Worm (Caenorhabditis elegans): ENCODE results near the gene phf-33.

Gene phf-33

DNA sequence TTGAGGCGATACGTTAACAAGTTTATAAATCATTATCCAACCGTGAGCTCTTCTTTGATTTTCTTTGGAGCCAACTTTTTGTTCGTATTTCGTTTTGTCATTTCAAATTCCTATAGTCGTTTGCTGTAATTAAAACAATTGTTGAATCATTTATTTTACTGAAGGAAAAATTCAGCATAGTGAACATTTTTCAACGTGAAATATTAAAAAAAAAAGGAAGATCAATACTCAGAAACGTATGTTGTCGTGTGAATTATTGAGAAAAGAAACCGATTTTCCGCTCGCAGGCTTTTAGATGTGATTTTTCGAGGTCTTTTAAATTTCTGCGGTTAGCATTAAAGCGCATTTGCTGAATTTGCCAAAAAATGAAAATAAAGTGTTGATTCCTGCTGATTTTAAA is at the start of gene phf-33:
Gene phf-33 (minus strand): TSS at position 101 of the 400 bp plus-strand sequence.
- no peak for TF ChIP-seq med-1 (GFP tag; optimal IDR thresholded peaks at IDR 0.05; ENCODE audit: insufficient read depth)
- TF ChIP-seq T22C8.4 (GFP tag; IDR thresholded peaks at IDR 0.05) = no peak
- no peak for TF ChIP-seq ref-1 (GFP tag; conservative IDR thresholded peaks at IDR 0.05)
- no peak for TF ChIP-seq ztf-29 (GFP tag; IDR thresholded peaks at IDR 0.05)
- no peak for TF ChIP-seq tab-1 (GFP tag; IDR thresholded peaks at IDR 0.05)
- no peak for TF ChIP-seq ztf-23 (GFP tag; IDR thresholded peaks at IDR 0.05)
- no peak for TF ChIP-seq flt-1 (GFP tag; IDR thresholded peaks at IDR 0.05)
- TF ChIP-seq klf-2 (GFP tag; conservative IDR thresholded peaks at IDR 0.05) = no peak

DNA sequence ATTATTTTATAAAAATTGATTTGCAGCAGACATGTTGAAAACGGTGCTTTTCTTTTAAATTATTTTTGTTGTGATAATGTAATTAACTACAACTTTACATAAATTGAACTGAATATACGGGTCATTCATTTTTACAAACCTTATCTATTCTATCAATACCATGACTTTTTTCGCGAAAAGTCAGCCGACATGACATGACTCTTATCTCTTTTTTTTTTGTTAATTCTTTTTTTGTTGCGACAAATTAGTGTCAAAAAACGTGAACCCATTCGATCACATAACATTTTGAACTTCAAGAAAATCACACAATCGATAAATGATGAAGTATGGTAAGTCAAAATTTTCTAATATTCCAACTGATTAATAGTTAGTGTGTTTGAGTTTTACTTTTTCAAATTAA is 49.3 kb upstream of the phf-33 start, which contains the start of gene sir-2.2:
Gene sir-2.2 (plus strand): TSS at position 34 of the 400 bp plus-strand sequence.
- TF ChIP-seq ref-1 (GFP tag; conservative IDR thresholded peaks at IDR 0.05) = no peak
- no peak for TF ChIP-seq cog-1 (tag; optimal IDR thresholded peaks at IDR 0.05)
- no peak for TF ChIP-seq klf-2 (GFP tag; conservative IDR thresholded peaks at IDR 0.05)
- TF ChIP-seq tab-1 (GFP tag; IDR thresholded peaks at IDR 0.05) = no peak
- no peak for TF ChIP-seq ztf-23 (GFP tag; IDR thresholded peaks at IDR 0.05)
- no peak for TF ChIP-seq med-1 (GFP tag; optimal IDR thresholded peaks at IDR 0.05; ENCODE audit: insufficient read depth)
- TF ChIP-seq T22C8.4 (GFP tag; IDR thresholded peaks at IDR 0.05) = no peak
- no peak for TF ChIP-seq flt-1 (GFP tag; IDR thresholded peaks at IDR 0.05)
- TF ChIP-seq ztf-29 (GFP tag; IDR thresholded peaks at IDR 0.05) = no peak

DNA sequence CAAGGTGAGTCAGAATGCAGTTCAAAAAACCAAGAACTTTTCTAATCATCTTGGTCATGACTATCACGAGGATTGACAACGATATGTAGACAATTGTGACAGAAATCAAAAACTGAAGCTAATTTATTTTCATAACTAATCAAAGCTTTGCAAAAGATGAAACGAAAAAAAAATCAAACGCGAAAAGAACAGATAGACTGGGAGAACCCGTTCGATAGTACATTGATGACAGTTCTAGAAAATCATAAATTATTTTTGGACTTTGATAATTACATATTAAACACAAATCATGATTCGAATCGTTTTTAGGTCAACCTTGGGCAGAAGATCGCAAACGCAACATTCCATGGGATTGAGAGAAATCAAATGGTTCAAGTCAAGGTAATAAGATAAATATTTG is 46.3 kb upstream of the phf-33 start:
- no peak for TF ChIP-seq flt-1 (GFP tag; IDR thresholded peaks at IDR 0.05)
- TF ChIP-seq klf-2 (GFP tag; conservative IDR thresholded peaks at IDR 0.05) = no peak
- no peak for TF ChIP-seq cog-1 (tag; optimal IDR thresholded peaks at IDR 0.05)

ce11 chrX:13324326-13324725 is 45.5 kb upstream of the phf-33 start:
- TF ChIP-seq ref-1 (GFP tag; conservative IDR thresholded peaks at IDR 0.05) (no peak), med-1 (GFP tag; optimal IDR thresholded peaks at IDR 0.05; ENCODE audit: insufficient read depth) (no peak), ztf-23 (GFP tag; IDR thresholded peaks at IDR 0.05) (no peak), flt-1 (GFP tag; IDR thresholded peaks at IDR 0.05) (no peak), tab-1 (GFP tag; IDR thresholded peaks at IDR 0.05) (no peak), cog-1 (tag; optimal IDR thresholded peaks at IDR 0.05) (no peak), ztf-29 (GFP tag; IDR thresholded peaks at IDR 0.05) (no peak), klf-2 (GFP tag; conservative IDR thresholded peaks at IDR 0.05) (no peak), T22C8.4 (GFP tag; IDR thresholded peaks at IDR 0.05) (no peak)

- TF ChIP-seq flt-1 (GFP tag; IDR thresholded peaks at IDR 0.05) (no peak), tab-1 (GFP tag; IDR thresholded peaks at IDR 0.05) (no peak), ref-1 (GFP tag; conservative IDR thresholded peaks at IDR 0.05) (no peak), klf-2 (GFP tag; conservative IDR thresholded peaks at IDR 0.05) (no peak), T22C8.4 (GFP tag; IDR thresholded peaks at IDR 0.05) (no peak), med-1 (GFP tag; optimal IDR thresholded peaks at IDR 0.05; ENCODE audit: insufficient read depth) (no peak), ztf-23 (GFP tag; IDR thresholded peaks at IDR 0.05) (no peak), cog-1 (tag; optimal IDR thresholded peaks at IDR 0.05) (no peak), ztf-29 (GFP tag; IDR thresholded peaks at IDR 0.05) (no peak)
These were observed 44.9 kb upstream of the phf-33 start for ce11 chrX:13323697-13324096.

- TF ChIP-seq flt-1 (GFP tag; IDR thresholded peaks at IDR 0.05) (no peak), ztf-29 (GFP tag; IDR thresholded peaks at IDR 0.05) (no peak), T22C8.4 (GFP tag; IDR thresholded peaks at IDR 0.05) (no peak), cog-1 (tag; optimal IDR thresholded peaks at IDR 0.05) (no peak), med-1 (GFP tag; optimal IDR thresholded peaks at IDR 0.05; ENCODE audit: insufficient read depth) (no peak), ztf-23 (GFP tag; IDR thresholded peaks at IDR 0.05) (no peak), klf-2 (GFP tag; conservative IDR thresholded peaks at IDR 0.05) (no peak), ref-1 (GFP tag; conservative IDR thresholded peaks at IDR 0.05) (no peak), tab-1 (GFP tag; IDR thresholded peaks at IDR 0.05) (no peak)
These were observed 44.1 kb upstream of the phf-33 start, which contains the start of gene F46G10.2 for ce11 chrX:13322886-13323285. TSS of gene F46G10.2 (plus strand) at chrX:13322963.

- TF ChIP-seq flt-1 (GFP tag; IDR thresholded peaks at IDR 0.05) = no peak
- no peak for TF ChIP-seq ref-1 (GFP tag; conservative IDR thresholded peaks at IDR 0.05)
- no peak for TF ChIP-seq cog-1 (tag; optimal IDR thresholded peaks at IDR 0.05)
- TF ChIP-seq ztf-29 (GFP tag; IDR thresholded peaks at IDR 0.05) = no peak
- no peak for TF ChIP-seq med-1 (GFP tag; optimal IDR thresholded peaks at IDR 0.05; ENCODE audit: insufficient read depth)
- no peak for TF ChIP-seq tab-1 (GFP tag; IDR thresholded peaks at IDR 0.05)
- TF ChIP-seq T22C8.4 (GFP tag; IDR thresholded peaks at IDR 0.05) = no peak
- TF ChIP-seq klf-2 (GFP tag; conservative IDR thresholded peaks at IDR 0.05) = no peak
These were observed 41.8 kb upstream of the phf-33 start for ce11 chrX:13320575-13320974.

ce11 chrX:13318316-13318715 is 39.5 kb upstream of the phf-33 start:
- TF ChIP-seq ref-1 (GFP tag; conservative IDR thresholded peaks at IDR 0.05) (no peak), ztf-29 (GFP tag; IDR thresholded peaks at IDR 0.05) (no peak), cog-1 (tag; optimal IDR thresholded peaks at IDR 0.05) (no peak)

- no peak for TF ChIP-seq ref-1 (GFP tag; conservative IDR thresholded peaks at IDR 0.05)
- TF ChIP-seq ztf-23 (GFP tag; IDR thresholded peaks at IDR 0.05) = no peak
- no peak for TF ChIP-seq flt-1 (GFP tag; IDR thresholded peaks at IDR 0.05)
- TF ChIP-seq ztf-29 (GFP tag; IDR thresholded peaks at IDR 0.05) = no peak
- no peak for TF ChIP-seq med-1 (GFP tag; optimal IDR thresholded peaks at IDR 0.05; ENCODE audit: insufficient read depth)
- TF ChIP-seq tab-1 (GFP tag; IDR thresholded peaks at IDR 0.05) = no peak
- TF ChIP-seq klf-2 (GFP tag; conservative IDR thresholded peaks at IDR 0.05) = no peak
- no peak for TF ChIP-seq T22C8.4 (GFP tag; IDR thresholded peaks at IDR 0.05)
- no peak for TF ChIP-seq cog-1 (tag; optimal IDR thresholded peaks at IDR 0.05)
These were observed 38.8 kb upstream of the phf-33 start for ce11 chrX:13317532-13317931.

DNA sequence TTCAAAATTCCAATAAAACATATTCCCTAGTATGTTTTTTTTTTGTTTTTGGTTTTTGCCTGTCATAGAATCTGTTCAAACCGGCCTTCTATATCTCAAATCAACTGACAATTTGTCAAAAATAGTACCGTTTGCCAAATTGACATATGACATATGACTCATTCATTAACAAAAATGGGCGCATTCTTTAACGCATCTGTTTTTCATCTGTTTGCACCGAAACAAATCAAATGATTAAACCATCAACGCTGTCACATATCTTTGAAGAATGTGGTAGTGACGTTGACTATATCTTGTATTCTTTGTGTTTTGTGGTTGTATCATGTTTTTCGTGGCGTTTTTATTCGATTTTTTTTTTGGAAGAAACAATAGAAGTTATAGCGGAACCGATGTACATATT is 36.3 kb upstream of the phf-33 start:
- no peak for TF ChIP-seq flt-1 (GFP tag; IDR thresholded peaks at IDR 0.05)
- TF ChIP-seq ztf-23 (GFP tag; IDR thresholded peaks at IDR 0.05) = no peak
- TF ChIP-seq cog-1 (tag; optimal IDR thresholded peaks at IDR 0.05) = no peak
- no peak for TF ChIP-seq med-1 (GFP tag; optimal IDR thresholded peaks at IDR 0.05; ENCODE audit: insufficient read depth)
- no peak for TF ChIP-seq ref-1 (GFP tag; conservative IDR thresholded peaks at IDR 0.05)
- TF ChIP-seq T22C8.4 (GFP tag; IDR thresholded peaks at IDR 0.05) = no peak
- TF ChIP-seq ztf-29 (GFP tag; IDR thresholded peaks at IDR 0.05) = no peak
- no peak for TF ChIP-seq tab-1 (GFP tag; IDR thresholded peaks at IDR 0.05)
- no peak for TF ChIP-seq klf-2 (GFP tag; conservative IDR thresholded peaks at IDR 0.05)
